Worm (Caenorhabditis elegans) whole organism, L4 larva: Measurements from ENCODE around the gene F54B11.8.

Experiments
- T20F7.1 ChIP-seq: fragments of 200-800 bp; sonication (Bioruptor generic); optimal IDR thresholded peaks from 2 replicates; lab custom pipeline; 2018; ENCODE audit warnings: mild to moderate bottlenecking, missing genetic modification characterization, missing compliant biosample characterization
- ZK337.2 ChIP-seq: fragments of 200-800 bp; sonication (Bioruptor generic); IDR thresholded peaks from 2 replicates; pipeline ENCODE4 v1.3.6; 2022; ENCODE audit warnings: missing genetic modification reagents, missing genetic modification characterization, missing compliant biosample characterization
- ces-1 ChIP-seq: fragments of 150-350 bp; sonication (generic microtip); optimal IDR thresholded peaks from 4 replicates; lab custom pipeline; 2014; ENCODE audit warnings: missing biosample characterization, missing genetic modification reagents, missing genetic modification characterization
- dve-1 ChIP-seq: sonication (generic microtip); optimal IDR thresholded peaks from 2 replicates; lab custom pipeline; 2017; ENCODE audit warnings: antibody characterized with exemption, mild to moderate bottlenecking, missing genetic modification characterization, missing compliant biosample characterization; ENCODE audit not compliant: insufficient read depth
- lsy-2 ChIP-seq, 2 experiments: fragments of 150-350 bp in 1 of 2; sonication (generic microtip) in 1 of 2; optimal IDR thresholded peaks; 2 replicates each; lab custom pipeline; 2014 to 2017; ENCODE audit warnings: missing biosample characterization in 2 of 2, missing genetic modification characterization in 2 of 2
- nhr-111 ChIP-seq: fragments of 200-800 bp; sonication (Bioruptor generic); optimal IDR thresholded peaks from 2 replicates; lab custom pipeline; 2018; ENCODE audit warnings: mild to moderate bottlenecking, missing genetic modification characterization, missing compliant biosample characterization

ce11 chrX:13650799-13651198, 47.1 kb upstream of the F54B11.8 start, which contains the start of gene C40C9.4:
- TF ChIP-seq T20F7.1 (GFP tag; lab: Kevin White, UChicago), result no peak
- no peak for TF ChIP-seq dve-1 (tag; lab: Kevin White, UChicago)
- TF ChIP-seq lsy-2 (tag; optimal IDR thresholded peaks at IDR 0.05; lab: Kevin White, UChicago), result no peak
- TF ChIP-seq ZK337.2 (GFP tag; lab: Robert Waterston, UW), result no peak
- TF ChIP-seq ces-1, result no peak
- TF ChIP-seq nhr-111 (GFP tag; lab: Kevin White, UChicago), result no peak
